Worm (Caenorhabditis elegans) whole organism, young adult: ENCODE results near the gene cyn-17.

Experiments
- F10E7.11 ChIP-seq: sonication (generic microtip); optimal IDR thresholded peaks from 2 replicates; lab custom pipeline; 2017; ENCODE audit warnings: mild to moderate bottlenecking, missing genetic modification characterization, moderate library complexity, missing compliant biosample characterization
- F39B2.1 ChIP-seq: fragments of 200-800 bp; sonication (Bioruptor generic); IDR thresholded peaks from 2 replicates; pipeline ENCODE4 v1.3.6; 2022; ENCODE audit warnings: missing genetic modification reagents, missing genetic modification characterization, missing compliant biosample characterization
- F49E8.2 ChIP-seq: sonication (generic microtip); optimal IDR thresholded peaks from 3 replicates; lab custom pipeline; 2017; ENCODE audit warnings: missing genetic modification characterization, mild to moderate bottlenecking, missing compliant biosample characterization, antibody characterized with exemption, moderate library complexity; ENCODE audit not compliant: insufficient read depth
- F55B11.4 ChIP-seq: sonication (generic microtip); optimal IDR thresholded peaks from 2 replicates; lab custom pipeline; 2016; ENCODE audit warnings: missing compliant biosample characterization, missing genetic modification characterization, borderline replicate concordance; ENCODE audit not compliant: insufficient read depth
- T07F8.4 ChIP-seq: sonication (generic microtip); optimal IDR thresholded peaks from 2 replicates; lab custom pipeline; 2016; ENCODE audit warnings: mild to moderate bottlenecking, missing genetic modification characterization, moderate library complexity, missing compliant biosample characterization
- T26A5.8 ChIP-seq: sonication (generic microtip); optimal IDR thresholded peaks from 2 replicates; lab custom pipeline; 2016; ENCODE audit warnings: missing genetic modification characterization, missing compliant biosample characterization
- Y53F4B.3 ChIP-seq: fragments of 200-800 bp; sonication (Bioruptor generic); IDR thresholded peaks from 2 replicates; pipeline ENCODE4 v1.3.6; 2022; ENCODE audit warnings: missing genetic modification reagents, missing genetic modification characterization, missing compliant biosample characterization
- Y67H2A.10 ChIP-seq: fragments of 200-800 bp; sonication (Bioruptor generic); conservative IDR thresholded peaks from 2 replicates; pipeline ENCODE4 v1.3.6; 2022; ENCODE audit warnings: missing genetic modification reagents, missing genetic modification characterization, missing compliant biosample characterization
- Y95B8A.8 ChIP-seq: fragments of 200-800 bp; sonication (Bioruptor generic); IDR thresholded peaks from 2 replicates; pipeline ENCODE4 v1.3.6; 2022; ENCODE audit warnings: missing genetic modification reagents, missing genetic modification characterization, missing compliant biosample characterization
- akir-1 ChIP-seq: fragments of 200-800 bp; sonication (Bioruptor generic); optimal IDR thresholded peaks from 2 replicates; lab custom pipeline; 2018; ENCODE audit warnings: mild to moderate bottlenecking, missing genetic modification characterization, moderate library complexity, missing compliant biosample characterization
- attf-6 ChIP-seq: fragments of 200-800 bp; sonication (Bioruptor generic); IDR thresholded peaks from 2 replicates; pipeline ENCODE4 v1.3.6; 2022; ENCODE audit warnings: missing genetic modification reagents, missing genetic modification characterization, missing compliant biosample characterization
- cebp-1 ChIP-seq, 2 experiments: fragments of 200-800 bp in 1 of 2; sonication (Bioruptor generic) in 1 of 2; sonication (generic microtip) in 1 of 2; IDR thresholded peaks in 1 of 2; optimal IDR thresholded peaks in 1 of 2; 2 replicates each; pipeline versions ENCODE4 v1.3.6 to Lab custom; 2017 to 2022; ENCODE audit warnings: missing compliant biosample characterization in 2 of 2, missing genetic modification characterization in 2 of 2, mild to moderate bottlenecking in 1 of 2, missing genetic modification reagents in 1 of 2, moderate library complexity in 1 of 2
- ceh-100 ChIP-seq: fragments of 200-800 bp; sonication (Bioruptor generic); IDR thresholded peaks from 2 replicates; pipeline ENCODE4 v1.3.6; 2022; ENCODE audit warnings: missing genetic modification reagents, missing genetic modification characterization, missing compliant biosample characterization
- ceh-40 ChIP-seq: fragments of 200-800 bp; sonication (Bioruptor generic); IDR thresholded peaks from 2 replicates; pipeline ENCODE4 v1.3.6; 2022; ENCODE audit warnings: missing genetic modification characterization, missing compliant biosample characterization
- ceh-79 ChIP-seq: sonication (generic microtip); optimal IDR thresholded peaks from 2 replicates; lab custom pipeline; 2017; ENCODE audit warnings: mild to moderate bottlenecking, missing genetic modification characterization, missing compliant biosample characterization
- chd-7 ChIP-seq: sonication (generic microtip); optimal IDR thresholded peaks from 2 replicates; lab custom pipeline; 2016; ENCODE audit warnings: mild to moderate bottlenecking, missing genetic modification characterization, moderate library complexity, missing compliant biosample characterization
- die-1 ChIP-seq: sonication (generic microtip); optimal IDR thresholded peaks from 2 replicates; lab custom pipeline; 2016; ENCODE audit warnings: missing genotype, mild to moderate bottlenecking, missing genetic modification characterization, missing compliant biosample characterization
- dox-1 ChIP-seq: fragments of 200-800 bp; sonication (Bioruptor generic); IDR thresholded peaks from 2 replicates; pipeline ENCODE4 v1.3.6; 2022; ENCODE audit warnings: missing genetic modification reagents, missing genetic modification characterization, missing compliant biosample characterization
- dpff-1 ChIP-seq: sonication (generic microtip); optimal IDR thresholded peaks from 2 replicates; lab custom pipeline; 2017; ENCODE audit warnings: mild to moderate bottlenecking, missing genetic modification characterization, missing compliant biosample characterization
- egrh-3 ChIP-seq: fragments of 200-800 bp; sonication (Bioruptor generic); IDR thresholded peaks from 2 replicates; pipeline ENCODE4 v1.3.6; 2022; ENCODE audit warnings: missing genetic modification reagents, missing genetic modification characterization, missing compliant biosample characterization
- hlh-12 ChIP-seq: sonication (generic microtip); optimal IDR thresholded peaks from 2 replicates; lab custom pipeline; 2016; ENCODE audit warnings: missing genetic modification characterization, missing compliant biosample characterization
- hmg-1.2 ChIP-seq: fragments of 200-800 bp; sonication (Bioruptor generic); IDR thresholded peaks from 2 replicates; pipeline ENCODE4 v1.3.6; 2022; ENCODE audit warnings: missing genetic modification reagents, missing genetic modification characterization, missing compliant biosample characterization
- hsf-1 ChIP-seq: fragments of 200-800 bp; sonication (Bioruptor generic); IDR thresholded peaks from 2 replicates; pipeline ENCODE4 v1.3.6; 2022; ENCODE audit warnings: missing genetic modification reagents, missing genetic modification characterization, missing compliant biosample characterization
- let-526 ChIP-seq: fragments of 200-800 bp; sonication (Bioruptor generic); IDR thresholded peaks from 2 replicates; pipeline ENCODE4 v1.3.6; 2022; ENCODE audit warnings: missing genetic modification reagents, missing genetic modification characterization, missing compliant biosample characterization
- let-607 ChIP-seq, 2 experiments: fragments of 200-800 bp in 1 of 2; sonication (Bioruptor generic) in 1 of 2; sonication (generic microtip) in 1 of 2; optimal IDR thresholded peaks; 2 replicates each; lab custom pipeline; 2016 to 2018; ENCODE audit warnings: mild to moderate bottlenecking in 2 of 2, missing compliant biosample characterization in 2 of 2, missing genetic modification characterization in 2 of 2, moderate library complexity in 2 of 2, missing genotype in 1 of 2
- lin-40 ChIP-seq: sonication (generic microtip); optimal IDR thresholded peaks from 2 replicates; lab custom pipeline; 2016; ENCODE audit warnings: missing genetic modification characterization, mild to moderate bottlenecking, missing compliant biosample characterization, missing genotype, missing genetic modification reagents
- lir-1 ChIP-seq: fragments of 200-800 bp; sonication (Bioruptor generic); conservative IDR thresholded peaks from 2 replicates; pipeline ENCODE4 v1.3.6; 2022; ENCODE audit warnings: missing genetic modification reagents, missing genetic modification characterization, missing compliant biosample characterization
- lsy-27 ChIP-seq: sonication (generic microtip); optimal IDR thresholded peaks from 2 replicates; lab custom pipeline; 2017; ENCODE audit warnings: missing genetic modification characterization, mild to moderate bottlenecking, missing compliant biosample characterization, antibody characterized with exemption, missing genotype, borderline replicate concordance; ENCODE audit not compliant: insufficient read depth
- madf-6 ChIP-seq: fragments of 200-800 bp; sonication (Bioruptor generic); IDR thresholded peaks from 2 replicates; pipeline ENCODE4 v1.3.6; 2022; ENCODE audit warnings: missing genetic modification reagents, missing genetic modification characterization, missing compliant biosample characterization
- nfya-1 ChIP-seq: sonication (generic microtip); optimal IDR thresholded peaks from 2 replicates; lab custom pipeline; 2017; ENCODE audit warnings: antibody characterized with exemption, missing compliant biosample characterization, missing genetic modification characterization, borderline replicate concordance; ENCODE audit not compliant: insufficient read depth
- nfyb-1 ChIP-seq: fragments of 200-800 bp; sonication (Bioruptor generic); IDR thresholded peaks from 2 replicates; pipeline ENCODE4 v1.3.6; 2022; ENCODE audit warnings: missing genetic modification reagents, missing genetic modification characterization, missing compliant biosample characterization
- nhr-80 ChIP-seq: sonication (generic microtip); optimal IDR thresholded peaks from 2 replicates; lab custom pipeline; 2016; ENCODE audit warnings: missing genetic modification characterization, missing compliant biosample characterization
- rcor-1 ChIP-seq: fragments of 200-800 bp; sonication (Bioruptor generic); IDR thresholded peaks from 2 replicates; pipeline ENCODE4 v1.3.6; 2022; ENCODE audit warnings: missing genetic modification reagents, missing genetic modification characterization, missing compliant biosample characterization
- rec-8 ChIP-seq, 2 experiments: sonication (generic microtip); optimal IDR thresholded peaks; 2 replicates each; lab custom pipeline; 2016; ENCODE audit warnings: mild to moderate bottlenecking in 2 of 2, missing genetic modification characterization in 2 of 2, missing genetic modification reagents in 2 of 2, missing genotype in 2 of 2, missing biosample characterization in 1 of 2, missing compliant biosample characterization in 1 of 2, moderate library complexity in 1 of 2
- rpc-1 ChIP-seq, 2 experiments: fragments of 150-350 bp in 1 of 2; sonication (generic microtip) in 1 of 2; optimal IDR thresholded peaks; 2 replicates each; lab custom pipeline; 2014 to 2018; ENCODE audit warnings: missing biosample characterization in 1 of 2, missing genetic modification characterization in 1 of 2, missing genetic modification reagents in 1 of 2, missing genotype in 1 of 2
- snpc-3.4 ChIP-seq: sonication (generic microtip); optimal IDR thresholded peaks from 2 replicates; lab custom pipeline; 2017; ENCODE audit warnings: missing genetic modification characterization, mild to moderate bottlenecking, missing compliant biosample characterization, antibody characterized with exemption, moderate library complexity, missing genotype, missing genetic modification reagents
- tlf-1 ChIP-seq: fragments of 200-800 bp; sonication (Bioruptor generic); optimal IDR thresholded peaks from 2 replicates; lab custom pipeline; 2018; ENCODE audit warnings: mild to moderate bottlenecking, missing genetic modification characterization, missing compliant biosample characterization
- ztf-26 ChIP-seq: sonication (generic microtip); optimal IDR thresholded peaks from 2 replicates; lab custom pipeline; 2017; ENCODE audit warnings: missing genetic modification characterization, missing compliant biosample characterization

cyn-17 gene

DNA sequence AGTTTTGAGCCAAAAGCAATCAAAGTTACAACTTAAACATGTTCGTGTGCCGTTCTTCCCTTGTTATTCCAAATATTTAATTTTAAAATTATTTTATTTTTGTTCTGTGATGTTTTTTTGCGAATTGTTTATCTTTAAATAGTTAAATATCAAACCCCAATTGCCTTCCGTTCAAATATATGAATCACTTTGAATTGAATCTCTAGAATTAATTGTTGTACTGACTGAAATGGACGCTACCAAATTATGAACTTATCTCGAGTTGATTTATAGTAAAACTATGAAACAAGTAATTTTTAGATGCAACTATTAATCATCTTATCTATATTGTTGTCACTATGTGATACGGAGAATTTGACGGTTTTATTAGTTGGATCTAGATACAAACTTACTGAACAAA is 7.4 kb upstream of the cyn-17 start, which contains the start of gene ZC250.2:
TSS of gene ZC250.2 (plus strand) at position 301 of the 400 bp plus-strand sequence.
- TF ChIP-seq rcor-1 = no peak
- 0 out of 2 replicates have a peak, but pooled peaks have one; percentile 27 for TF ChIP-seq hsf-1 (GFP tag; lab: Robert Waterston, UW)

DNA sequence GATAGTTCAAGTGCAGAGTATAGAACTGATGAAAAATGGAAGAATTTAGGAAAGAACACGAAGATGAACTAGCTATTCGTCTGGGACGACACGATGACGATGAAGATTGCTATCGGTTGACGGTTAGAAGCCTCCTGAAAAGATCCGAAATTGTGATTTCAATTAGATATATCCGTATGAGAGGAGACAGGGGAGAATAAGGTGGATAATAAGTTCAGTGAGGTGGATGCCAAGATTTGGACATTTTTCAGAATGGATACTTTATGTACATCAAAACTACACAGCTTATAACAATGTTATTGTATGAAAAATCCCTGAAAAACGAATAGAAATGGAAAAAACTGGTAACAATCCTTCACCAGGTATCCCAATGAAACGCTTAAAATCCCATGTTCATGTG is 1.3 kb upstream of the cyn-17 start, which contains the start of gene nstp-3:
TSS of gene nstp-3 (minus strand) at position 101 of the 400 bp plus-strand sequence.
- TF ChIP-seq let-526 (GFP tag; lab: Robert Waterston, UW) = no peak
- TF ChIP-seq F55B11.4 (tag; lab: Kevin White, UChicago) = no peak
- no peak for TF ChIP-seq akir-1 (GFP tag; lab: Kevin White, UChicago)
- no peak for TF ChIP-seq Y95B8A.8 (GFP tag; lab: Robert Waterston, UW)
- no peak for TF ChIP-seq lir-1 (GFP tag; lab: Robert Waterston, UW)
- no peak for TF ChIP-seq snpc-3.4 (tag; lab: Kevin White, UChicago)
- TF ChIP-seq lin-40 (tag; lab: Kevin White, UChicago) = no peak
- no peak for TF ChIP-seq egrh-3
- TF ChIP-seq nfya-1 (tag; lab: Kevin White, UChicago) = no peak
- TF ChIP-seq Y53F4B.3 (GFP tag; lab: Robert Waterston, UW) = no peak
- no peak for TF ChIP-seq F10E7.11
- TF ChIP-seq nfyb-1 = no peak
- TF ChIP-seq madf-6 (GFP tag; lab: Robert Waterston, UW) = no peak
- no peak for TF ChIP-seq T26A5.8 (tag; lab: Kevin White, UChicago)
- TF ChIP-seq attf-6 (GFP tag; lab: Robert Waterston, UW) = no peak
- TF ChIP-seq ceh-100 (GFP tag; lab: Robert Waterston, UW) = no peak
- TF ChIP-seq, all 124 proteins: peak for 0

DNA sequence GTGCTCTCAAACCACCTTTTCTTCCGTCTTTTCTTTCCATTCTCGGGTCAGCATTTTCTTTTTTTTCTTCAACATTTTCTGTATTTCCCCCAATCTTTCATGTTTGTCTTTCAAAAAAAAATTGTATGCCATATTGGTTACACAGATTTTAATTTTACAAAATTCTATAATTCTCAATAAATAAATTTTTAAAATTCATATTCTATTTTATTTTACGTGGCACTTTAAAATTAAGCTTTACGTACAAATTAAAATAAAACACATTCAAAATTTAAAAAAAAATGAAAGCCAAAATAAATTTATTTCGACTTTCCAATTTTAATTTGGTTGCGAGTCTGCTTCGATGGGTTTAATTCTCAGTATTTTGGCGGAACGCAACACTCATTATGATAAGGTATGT is 6.0 kb downstream of the cyn-17 start, which contains the start of gene ZC250.5:
TSS of gene ZC250.5 (plus strand) at position 301 of the 400 bp plus-strand sequence.
- TF ChIP-seq F39B2.1 (GFP tag; lab: Robert Waterston, UW) = no peak
- no peak for TF ChIP-seq ztf-26 (tag; lab: Kevin White, UChicago)
- no peak for TF ChIP-seq ceh-40

DNA sequence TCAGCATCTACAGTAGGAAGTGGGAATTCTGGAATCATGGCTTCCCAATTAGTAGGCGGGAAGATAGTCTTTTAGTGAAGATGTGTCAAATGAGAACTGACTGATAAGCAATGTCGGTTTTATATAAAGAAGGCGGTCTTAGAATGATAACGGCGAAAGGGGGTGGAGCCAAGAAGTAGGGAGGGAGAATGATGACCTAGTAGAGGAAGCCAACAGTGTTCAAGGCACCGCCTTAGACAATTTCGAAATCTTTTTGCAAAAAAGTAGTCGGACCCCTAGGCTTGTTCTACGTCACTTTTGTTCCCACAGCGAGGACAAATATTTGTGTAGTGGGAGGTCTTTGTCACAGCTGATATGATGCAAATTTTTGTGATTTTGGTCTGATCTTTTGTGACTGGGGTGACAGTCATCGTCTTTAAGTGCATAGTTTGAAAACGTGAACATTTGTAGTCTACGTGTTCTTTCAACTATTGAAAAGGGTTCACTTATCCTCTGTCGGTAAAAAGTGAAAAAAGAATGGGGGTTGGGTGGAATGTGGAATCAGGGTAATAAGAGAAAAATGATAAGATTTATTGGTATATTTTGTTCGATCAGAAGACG is 13.7 kb downstream of the cyn-17 start, which contains the start of gene ZC250.4:
TSS of gene ZC250.4 (minus strand) at position 78 of the 600 bp plus-strand sequence.
- TF ChIP-seq nhr-80 (tag; lab: Kevin White, UChicago) (peak; percentile 77), cebp-1 (GFP tag; IDR thresholded peaks at IDR 0.05; lab: Robert Waterston, UW) (no peak), cebp-1 (tag; optimal IDR thresholded peaks at IDR 0.05; lab: Kevin White, UChicago) (peak; percentile 43), chd-7 (no peak)

DNA sequence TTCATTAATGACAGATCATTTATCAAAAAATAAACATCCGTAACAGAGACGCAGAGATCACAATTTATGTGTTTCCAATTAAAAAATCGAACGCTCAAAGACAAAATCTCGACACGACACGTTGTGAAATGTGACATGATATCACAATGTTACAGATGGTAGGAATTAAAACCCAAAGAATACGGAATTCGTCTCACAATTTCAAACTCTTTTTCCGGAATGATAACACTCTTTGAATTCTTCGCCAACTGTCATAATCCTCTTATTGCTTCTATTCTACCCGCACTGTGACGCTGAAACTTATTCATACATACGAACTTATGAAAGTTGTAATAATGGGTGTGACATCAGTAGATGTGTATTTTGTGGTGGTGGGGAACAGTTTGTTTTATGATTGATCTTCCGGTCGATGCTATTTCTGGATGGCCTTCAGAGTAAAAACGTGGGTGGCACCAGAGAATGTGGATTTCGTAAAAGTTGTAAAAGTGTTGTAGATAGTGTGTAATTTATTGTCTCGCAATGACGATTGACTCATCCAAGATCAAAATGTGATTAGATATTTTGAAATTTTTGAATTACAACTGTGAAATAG is 17.1 kb downstream of the cyn-17 start:
- TF ChIP-seq cebp-1 (GFP tag; IDR thresholded peaks at IDR 0.05; lab: Robert Waterston, UW) (no peak), cebp-1 (tag; optimal IDR thresholded peaks at IDR 0.05; lab: Kevin White, UChicago) (peak; percentile 52), F49E8.2 (no peak), die-1 (tag; lab: Kevin White, UChicago) (no peak), tlf-1 (no peak), Y67H2A.10 (GFP tag; lab: Robert Waterston, UW) (no peak), ceh-79 (tag; lab: Kevin White, UChicago) (no peak), hmg-1.2 (GFP tag; lab: Robert Waterston, UW) (no peak), T07F8.4 (tag; lab: Kevin White, UChicago) (no peak), lsy-27 (tag; lab: Kevin White, UChicago) (no peak), F55B11.4 (tag; lab: Kevin White, UChicago) (no peak), rec-8 (tag; optimal IDR thresholded peaks at IDR 0.05; lab: Kevin White, UChicago) (no peak), dox-1 (no peak), egrh-3 (no peak), hlh-12 (tag; lab: Kevin White, UChicago) (no peak), dpff-1 (tag; lab: Kevin White, UChicago) (no peak), let-607 (tag; optimal IDR thresholded peaks at IDR 0.05; lab: Kevin White, UChicago) (peak in 1 of 2 experiments; percentile 14), rpc-1 (optimal IDR thresholded peaks at IDR 0.05; lab: Kevin White, UChicago) (no peak), rpc-1 (tag; optimal IDR thresholded peaks at IDR 0.05; lab: Kevin White, UChicago) (no peak)
